Worm (Caenorhabditis elegans) whole organism, late embryonic: ENCODE data around the gene ztf-27.

Experiments used
- ceh-9 ChIP-seq: sonication (generic microtip); optimal IDR thresholded peaks from 2 replicates; lab custom pipeline; 2016; ENCODE audit warnings: mild to moderate bottlenecking, missing genetic modification characterization, inconsistent platforms, missing compliant biosample characterization
- lin-11 ChIP-seq: fragments of 200-800 bp; sonication (Bioruptor generic); optimal IDR thresholded peaks from 2 replicates; lab custom pipeline; 2018; ENCODE audit warnings: mild to moderate bottlenecking, missing genetic modification characterization, missing compliant biosample characterization
- zip-5 ChIP-seq: sonication (generic microtip); optimal IDR thresholded peaks from 2 replicates; lab custom pipeline; 2016; ENCODE audit warnings: missing genetic modification characterization, missing compliant biosample characterization

DNA sequence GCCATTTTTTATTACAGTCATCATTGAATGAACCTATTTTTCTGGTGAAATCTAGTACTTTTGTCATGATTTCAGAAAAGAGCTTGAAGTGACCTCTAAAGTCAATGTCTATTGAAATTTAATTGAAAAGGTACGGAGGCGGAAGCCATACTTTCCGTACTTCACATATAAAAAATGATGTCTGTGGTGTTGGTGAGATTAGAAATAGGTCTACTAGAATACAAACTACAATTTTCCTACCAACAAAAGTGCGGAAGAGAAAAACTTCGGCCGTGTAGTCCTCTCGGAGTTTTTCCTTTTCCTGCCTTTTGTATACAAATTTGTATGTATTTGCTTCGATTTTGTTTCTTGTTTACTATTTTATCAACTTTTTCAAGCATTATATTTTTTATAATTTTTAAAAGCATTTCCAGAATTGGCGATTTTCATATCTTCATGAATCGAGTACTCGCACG, 10.2 kb downstream of the ztf-27 start, which contains the start of gene T09F3.4:
- TF ChIP-seq lin-11 (tag; lab: Kevin White, UChicago) = no peak
- peak; percentile 29 for TF ChIP-seq zip-5 (tag; lab: Kevin White, UChicago)
- no peak for TF ChIP-seq ceh-9 (tag; lab: Kevin White, UChicago)
